Fruit fly (Drosophila melanogaster) whole organism, embryonic: ENCODE measurements around the gene toe.
A peak's percentile ranks its signal among the peaks of the same experiment; 100 is the strongest.

ENCODE experiments used
- Awh ChIP-seq: fragments of 200-800 bp; sonication (Bioruptor generic); IDR thresholded peaks from 2 replicates; pipeline ENCODE4, ENCODE4 v1.3.6; 2022; ENCODE audit warnings: missing biosample characterization, missing genetic modification characterization
- CG30403 ChIP-seq: fragments of 200-800 bp; sonication (Bioruptor generic); optimal IDR thresholded peaks from 3 replicates; lab custom pipeline; 2016; ENCODE audit warnings: missing biosample characterization, missing genetic modification characterization
- CG4707 ChIP-seq: fragments of 200-800 bp; sonication (Bioruptor generic); optimal IDR thresholded peaks from 2 replicates; lab custom pipeline; 2018; ENCODE audit warnings: missing biosample characterization, mild to moderate bottlenecking, missing genetic modification characterization, moderate library complexity
- Hr78 ChIP-seq, 2 experiments: fragments of 200-800 bp in 1 of 2; fragments of >200 bp in 1 of 2; sonication (Bioruptor generic) in 1 of 2; optimal IDR thresholded peaks; 2 replicates each; lab custom pipeline; 2017 to 2019; ENCODE audit warnings: missing biosample characterization in 2 of 2, missing genetic modification characterization in 2 of 2, mild to moderate bottlenecking in 1 of 2, moderate library complexity in 1 of 2
- Ssrp ChIP-seq: fragments of 200-800 bp; sonication (Bioruptor generic); optimal IDR thresholded peaks from 2 replicates; lab custom pipeline; 2018; ENCODE audit warnings: missing biosample characterization, mild to moderate bottlenecking, missing genetic modification characterization, moderate library complexity
- bbx ChIP-seq: fragments of 200-800 bp; sonication (Bioruptor generic); IDR thresholded peaks from 2 replicates; pipeline ENCODE4 v1.3.6; 2022; ENCODE audit warnings: missing biosample characterization, missing genetic modification characterization; ENCODE audit not compliant: partially characterized antibody
- dpn ChIP-seq, 2 experiments: fragments of 200-800 bp; sonication (Bioruptor generic); optimal IDR thresholded peaks; 3 replicates each; lab custom pipeline; 2016; ENCODE audit warnings: missing biosample characterization in 2 of 2, missing genetic modification characterization in 2 of 2
- en ChIP-seq: fragments of 200-800 bp; sonication (Bioruptor generic); optimal IDR thresholded peaks from 2 replicates; lab custom pipeline; 2016; ENCODE audit warnings: missing biosample characterization, missing genetic modification characterization
- sens ChIP-seq: fragments of 200-800 bp; sonication (Bioruptor generic); peaks from one replicate; lab custom pipeline; 2016; ENCODE audit warnings: missing biosample characterization, missing genetic modification characterization

dm6 chr3L:12482246-12482645 is 49.8 kb upstream of the toe start, which contains the start of gene CG33725:
- no peak for TF ChIP-seq Awh (GFP tag; lab: Robert Waterston, UW)
- no peak for TF ChIP-seq CG4707 (GFP tag; lab: Kevin White, UChicago)
- TF ChIP-seq Hr78 (GFP tag; optimal IDR thresholded peaks at IDR 0.05; lab: Kevin White, UChicago): no peak
- TF ChIP-seq Ssrp (tag; lab: Kevin White, UChicago): no peak
- peak; percentile 45 for TF ChIP-seq sens (GFP tag; lab: Kevin White, UChicago)
- TF ChIP-seq en (GFP tag; lab: Kevin White, UChicago): no peak
- no peak for TF ChIP-seq CG30403 (GFP tag; lab: Kevin White, UChicago)
- no peak for TF ChIP-seq bbx (GFP tag; lab: Robert Waterston, UW)
- no peak for TF ChIP-seq dpn (GFP tag; optimal IDR thresholded peaks at IDR 0.05; lab: Kevin White, UChicago)
